Worm (Caenorhabditis elegans) whole organism, mixed stage, embryonic: ENCODE measurements around the gene C49C3.4.

Experiments
- M03D4.4 ChIP-seq: sonication (generic microtip); optimal IDR thresholded peaks from 2 replicates; lab custom pipeline; 2017; ENCODE audit warnings: mild to moderate bottlenecking, missing genetic modification characterization, missing compliant biosample characterization
- bed-3 ChIP-seq: fragments of 200-800 bp; sonication (Bioruptor generic); optimal IDR thresholded peaks from 3 replicates; lab custom pipeline; 2018; ENCODE audit warnings: mild to moderate bottlenecking, missing genetic modification characterization, moderate library complexity, missing compliant biosample characterization
- blmp-1 ChIP-seq: fragments of 150-350 bp; optimal IDR thresholded peaks from 2 replicates; lab custom pipeline; 2014; ENCODE audit warnings: missing biosample characterization, missing genetic modification characterization
- ceh-39 ChIP-seq: fragments of 150-350 bp; optimal IDR thresholded peaks from 2 replicates; lab custom pipeline; 2014; ENCODE audit warnings: missing biosample characterization, missing genetic modification characterization
- ceh-43 ChIP-seq: fragments of 200-800 bp; sonication (Bioruptor generic); optimal IDR thresholded peaks from 2 replicates; lab custom pipeline; 2018; ENCODE audit warnings: mild to moderate bottlenecking, missing genetic modification characterization, moderate library complexity, missing compliant biosample characterization
- ceh-83 ChIP-seq: fragments of 200-800 bp; sonication (Bioruptor generic); optimal IDR thresholded peaks from 2 replicates; lab custom pipeline; 2018; ENCODE audit warnings: mild to moderate bottlenecking, missing genetic modification characterization, missing compliant biosample characterization
- ces-1 ChIP-seq: fragments of 150-350 bp; optimal IDR thresholded peaks from 2 replicates; lab custom pipeline; 2014; ENCODE audit warnings: missing biosample characterization, missing genetic modification reagents, missing genetic modification characterization
- cnd-1 ChIP-seq: fragments of 200-800 bp; sonication (Bioruptor generic); optimal IDR thresholded peaks from 2 replicates; lab custom pipeline; 2018; ENCODE audit warnings: mild to moderate bottlenecking, missing genetic modification characterization, missing compliant biosample characterization
- drap-1 ChIP-seq: fragments of 200-800 bp; sonication (Bioruptor generic); optimal IDR thresholded peaks from 3 replicates; lab custom pipeline; 2018; ENCODE audit warnings: mild to moderate bottlenecking, missing genetic modification characterization, missing compliant biosample characterization
- elt-1 ChIP-seq: sonication (generic microtip); optimal IDR thresholded peaks from 2 replicates; lab custom pipeline; 2017; ENCODE audit warnings: missing genetic modification characterization, mild to moderate bottlenecking, missing compliant biosample characterization, antibody characterized with exemption, moderate library complexity, borderline replicate concordance; ENCODE audit not compliant: insufficient read depth
- elt-3 ChIP-seq: fragments of 150-350 bp; optimal IDR thresholded peaks from 2 replicates; lab custom pipeline; 2014; ENCODE audit warnings: missing biosample characterization, missing genetic modification characterization
- flh-1 ChIP-seq: fragments of 200-800 bp; sonication (Bioruptor generic); optimal IDR thresholded peaks from 2 replicates; lab custom pipeline; 2018; ENCODE audit warnings: mild to moderate bottlenecking, missing genetic modification characterization, moderate library complexity, missing compliant biosample characterization
- ham-2 ChIP-seq: fragments of 200-800 bp; sonication (Bioruptor generic); optimal IDR thresholded peaks from 2 replicates; lab custom pipeline; 2018; ENCODE audit warnings: mild to moderate bottlenecking, missing genetic modification characterization, missing compliant biosample characterization
- hlh-1 ChIP-seq: fragments of 150-350 bp; optimal IDR thresholded peaks from 2 replicates; lab custom pipeline; 2014; ENCODE audit warnings: missing biosample characterization, missing genetic modification reagents, missing genetic modification characterization
- lin-13 ChIP-seq: fragments of 150-350 bp; optimal IDR thresholded peaks from 2 replicates; lab custom pipeline; 2014; ENCODE audit warnings: missing biosample characterization, missing genetic modification characterization
- lin-32 ChIP-seq: fragments of 200-800 bp; sonication (Bioruptor generic); optimal IDR thresholded peaks from 2 replicates; lab custom pipeline; 2018; ENCODE audit warnings: mild to moderate bottlenecking, missing genetic modification characterization, missing compliant biosample characterization
- lsy-2 ChIP-seq: fragments of 150-350 bp; optimal IDR thresholded peaks from 2 replicates; lab custom pipeline; 2014; ENCODE audit warnings: missing biosample characterization, missing genetic modification characterization
- mab-5 ChIP-seq: fragments of 150-350 bp; optimal IDR thresholded peaks from 2 replicates; lab custom pipeline; 2014; ENCODE audit warnings: missing biosample characterization, missing genetic modification characterization
- mep-1 ChIP-seq: fragments of 150-350 bp; optimal IDR thresholded peaks from 2 replicates; lab custom pipeline; 2017; ENCODE audit warnings: missing biosample characterization, missing genetic modification reagents, missing genetic modification characterization, inconsistent platforms
- mls-2 ChIP-seq: sonication (generic microtip); optimal IDR thresholded peaks from 2 replicates; lab custom pipeline; 2016; ENCODE audit warnings: mild to moderate bottlenecking, missing genetic modification characterization, moderate library complexity, missing compliant biosample characterization
- nhr-12 ChIP-seq: fragments of 150-350 bp; optimal IDR thresholded peaks from 2 replicates; lab custom pipeline; 2014; ENCODE audit warnings: missing biosample characterization, missing genetic modification characterization
- nhr-2 ChIP-seq: fragments of 150-350 bp; optimal IDR thresholded peaks from 2 replicates; lab custom pipeline; 2014; ENCODE audit warnings: missing biosample characterization, missing genetic modification characterization
- nhr-237 ChIP-seq: fragments of 150-350 bp; optimal IDR thresholded peaks from 2 replicates; lab custom pipeline; 2014; ENCODE audit warnings: missing biosample characterization, missing genetic modification characterization
- nhr-28 ChIP-seq: fragments of 150-350 bp; optimal IDR thresholded peaks from 2 replicates; lab custom pipeline; 2014; ENCODE audit warnings: missing biosample characterization, missing genetic modification characterization
- nhr-76 ChIP-seq: sonication (generic microtip); optimal IDR thresholded peaks from 2 replicates; lab custom pipeline; 2017; ENCODE audit warnings: missing biosample characterization, missing genetic modification characterization
- pha-4 ChIP-seq: fragments of 150-350 bp; optimal IDR thresholded peaks from 2 replicates; lab custom pipeline; 2018; ENCODE audit warnings: missing biosample characterization, missing genetic modification reagents, missing genetic modification characterization
- sem-2 ChIP-seq: fragments of 200-800 bp; sonication (Bioruptor generic); optimal IDR thresholded peaks from 2 replicates; lab custom pipeline; 2018; ENCODE audit warnings: mild to moderate bottlenecking, missing genetic modification characterization, missing compliant biosample characterization
- snpc-4 ChIP-seq: fragments of 150-350 bp; optimal IDR thresholded peaks from 2 replicates; lab custom pipeline; 2014; ENCODE audit warnings: missing biosample characterization, missing genetic modification characterization
- sptf-1 ChIP-seq: sonication (generic microtip); optimal IDR thresholded peaks from 2 replicates; lab custom pipeline; 2017; ENCODE audit warnings: mild to moderate bottlenecking, missing genetic modification characterization, moderate library complexity, missing compliant biosample characterization
- tbx-8 ChIP-seq: fragments of 200-800 bp; sonication (Bioruptor generic); optimal IDR thresholded peaks from 2 replicates; lab custom pipeline; 2018; ENCODE audit warnings: mild to moderate bottlenecking, missing genetic modification characterization, moderate library complexity, missing compliant biosample characterization
- unc-120 ChIP-seq: sonication (generic microtip); optimal IDR thresholded peaks from 2 replicates; lab custom pipeline; 2017; ENCODE audit warnings: missing genetic modification characterization, missing compliant biosample characterization; ENCODE audit not compliant: poor library complexity, severe bottlenecking
- unc-39 ChIP-seq: fragments of 150-350 bp; optimal IDR thresholded peaks from 2 replicates; lab custom pipeline; 2014; ENCODE audit warnings: missing biosample characterization, missing genetic modification characterization
- unc-62 ChIP-seq: fragments of 150-350 bp; optimal IDR thresholded peaks from 2 replicates; lab custom pipeline; 2014; ENCODE audit warnings: missing biosample characterization, missing genetic modification reagents, missing genetic modification characterization
- zip-8 ChIP-seq: fragments of 150-350 bp; optimal IDR thresholded peaks from 2 replicates; lab custom pipeline; 2014; ENCODE audit warnings: missing biosample characterization, missing genetic modification characterization
- ztf-11 ChIP-seq: fragments of 150-350 bp; optimal IDR thresholded peaks from 2 replicates; lab custom pipeline; 2014; ENCODE audit warnings: missing biosample characterization, missing genetic modification characterization

Gene C49C3.4

ce11 chrIV:17277459-17278173 lies 43.0 kb upstream of the C49C3.4 start:
- TF ChIP-seq cnd-1 (tag; lab: Kevin White, UChicago), result peak; percentile 75
- no peak for TF ChIP-seq nhr-28 (tag; lab: Kevin White, UChicago)

- TF ChIP-seq ham-2, result peak; percentile 20
- peak; percentile 20 for TF ChIP-seq sem-2 (GFP tag; lab: Kevin White, UChicago)
- no peak for TF ChIP-seq snpc-4
- TF ChIP-seq tbx-8 (GFP tag; lab: Kevin White, UChicago), result peak; percentile 82
- peak; percentile 87 for TF ChIP-seq drap-1 (GFP tag; lab: Kevin White, UChicago)
- TF ChIP-seq elt-1 (tag; lab: Kevin White, UChicago), result peak; percentile 7
- TF ChIP-seq lin-32 (GFP tag; lab: Kevin White, UChicago), result peak; percentile 10
- peak; percentile 96 for TF ChIP-seq ceh-39 (tag; lab: Kevin White, UChicago)
- TF ChIP-seq ztf-11 (tag; lab: Kevin White, UChicago), result peak; percentile 83
- peak; percentile 44 for TF ChIP-seq nhr-2
- TF ChIP-seq lin-13 (tag; lab: Kevin White, UChicago), result peak; percentile 99
- peak; percentile 78 for TF ChIP-seq unc-120 (tag; lab: Kevin White, UChicago)
- TF ChIP-seq unc-39 (tag; lab: Kevin White, UChicago), result peak; percentile 16
- peak; percentile 90 for TF ChIP-seq M03D4.4 (tag; lab: Kevin White, UChicago)
- peak; percentile 93 for TF ChIP-seq cnd-1 (tag; lab: Kevin White, UChicago)
- TF ChIP-seq sptf-1 (tag; lab: Kevin White, UChicago), result peak; percentile 93
- TF ChIP-seq blmp-1 (tag; lab: Kevin White, UChicago), result peak; percentile 23
- peak; percentile 91 for TF ChIP-seq unc-62 (GFP tag; lab: Kevin White, UChicago)
- peak; percentile 94 for TF ChIP-seq pha-4 (tag; lab: Kevin White, UChicago)
- TF ChIP-seq hlh-1 (tag; lab: Kevin White, UChicago), result peak; percentile 41
- peak; percentile 45 for TF ChIP-seq flh-1 (GFP tag; lab: Kevin White, UChicago)
- TF ChIP-seq ceh-43 (GFP tag; lab: Kevin White, UChicago), result peak; percentile 89
- TF ChIP-seq bed-3 (GFP tag; lab: Kevin White, UChicago), result no peak
- TF ChIP-seq nhr-76, result no peak
- no peak for TF ChIP-seq zip-8
- no peak for TF ChIP-seq elt-3 (tag; lab: Kevin White, UChicago)
- TF ChIP-seq nhr-12 (tag; lab: Kevin White, UChicago), result no peak
- TF ChIP-seq ces-1, result peak; percentile 95
- peak; percentile 79 for TF ChIP-seq ceh-83
- TF ChIP-seq nhr-237 (tag; lab: Kevin White, UChicago), result peak; percentile 97
- TF ChIP-seq mab-5 (tag; lab: Kevin White, UChicago), result peak; percentile 68
- TF ChIP-seq lsy-2 (tag; lab: Kevin White, UChicago), result peak; percentile 89
- TF ChIP-seq nhr-28 (tag; lab: Kevin White, UChicago), result no peak
- peak; percentile 93 for TF ChIP-seq mls-2 (tag; lab: Kevin White, UChicago)
- peak; percentile 99 for TF ChIP-seq mep-1 (tag; lab: Kevin White, UChicago)
Observed at ce11 chrIV:17278363-17278762, 42.2 kb upstream of the C49C3.4 start.

ce11 chrIV:17278861-17279591 lies 41.6 kb upstream of the C49C3.4 start, which contains the start of gene hsp-1:
hsp-1 (plus strand) TSS chrIV:17278959.
- TF ChIP-seq elt-1 (tag; lab: Kevin White, UChicago), result no peak
- TF ChIP-seq ham-2, result no peak
- TF ChIP-seq sptf-1 (tag; lab: Kevin White, UChicago), result no peak
- no peak for TF ChIP-seq unc-62 (GFP tag; lab: Kevin White, UChicago)
- no peak for TF ChIP-seq nhr-237 (tag; lab: Kevin White, UChicago)
- TF ChIP-seq M03D4.4 (tag; lab: Kevin White, UChicago), result no peak
- no peak for TF ChIP-seq elt-3 (tag; lab: Kevin White, UChicago)
- TF ChIP-seq drap-1 (GFP tag; lab: Kevin White, UChicago), result no peak
- TF ChIP-seq snpc-4, result no peak
- TF ChIP-seq blmp-1 (tag; lab: Kevin White, UChicago), result no peak
- TF ChIP-seq flh-1 (GFP tag; lab: Kevin White, UChicago), result no peak
- no peak for TF ChIP-seq ceh-43 (GFP tag; lab: Kevin White, UChicago)
